Fruit fly (Drosophila melanogaster) whole organism, adult: Measurements from ENCODE around the gene Tsp66A.

Experiments used
- CG11617 ChIP-seq: fragments of 200-800 bp; sonication (Bioruptor generic); optimal IDR thresholded peaks from 2 replicates; lab custom pipeline; 2017; ENCODE audit warnings: mild to moderate bottlenecking, missing biosample characterization, missing genetic modification reagents, missing genetic modification characterization
- CG12768 ChIP-seq: fragments of 200-800 bp; sonication (Bioruptor generic); optimal IDR thresholded peaks from 2 replicates; lab custom pipeline; 2017; ENCODE audit warnings: missing biosample characterization, missing genetic modification characterization, mild to moderate bottlenecking, moderate library complexity, missing genetic modification reagents
- CG14711 ChIP-seq: fragments of 200-800 bp; sonication (Bioruptor generic); optimal IDR thresholded peaks from 2 replicates; lab custom pipeline; 2018; ENCODE audit warnings: missing biosample characterization, mild to moderate bottlenecking, missing genetic modification characterization, moderate library complexity
- CG1620 ChIP-seq: fragments of 200-800 bp; sonication (Bioruptor generic); optimal IDR thresholded peaks from 2 replicates; lab custom pipeline; 2016; ENCODE audit warnings: missing biosample characterization, missing genetic modification characterization
- CG33017 ChIP-seq: fragments of 200-800 bp; sonication (Bioruptor generic); optimal IDR thresholded peaks from 2 replicates; lab custom pipeline; 2018; ENCODE audit warnings: missing biosample characterization, mild to moderate bottlenecking, missing genetic modification characterization, moderate library complexity
- CG5204 ChIP-seq: fragments of 200-800 bp; sonication (Bioruptor generic); optimal IDR thresholded peaks from 2 replicates; lab custom pipeline; 2016; ENCODE audit warnings: missing biosample characterization, missing genetic modification characterization
- CG7045 ChIP-seq: fragments of 200-800 bp; sonication (Bioruptor generic); optimal IDR thresholded peaks from 2 replicates; lab custom pipeline; 2017; ENCODE audit warnings: missing biosample characterization, mild to moderate bottlenecking, missing genetic modification characterization
- CG7101 ChIP-seq: fragments of 200-800 bp; sonication (Bioruptor generic); optimal IDR thresholded peaks from 2 replicates; lab custom pipeline; 2018; ENCODE audit warnings: missing biosample characterization, mild to moderate bottlenecking, missing genetic modification characterization, moderate library complexity
- Clk ChIP-seq: fragments of 200-800 bp; sonication (Bioruptor generic); optimal IDR thresholded peaks from 2 replicates; lab custom pipeline; 2017; ENCODE audit warnings: missing biosample characterization, missing genetic modification characterization
- Crg-1 ChIP-seq: fragments of 200-800 bp; sonication (Bioruptor generic); optimal IDR thresholded peaks from 2 replicates; lab custom pipeline; 2016; ENCODE audit warnings: missing biosample characterization, missing genetic modification characterization
- Hr96 ChIP-seq: fragments of 200-800 bp; sonication (Bioruptor generic); optimal IDR thresholded peaks from 2 replicates; lab custom pipeline; 2016; ENCODE audit warnings: missing biosample characterization, missing genetic modification characterization
- Mnt ChIP-seq: fragments of 200-800 bp; sonication (Bioruptor generic); optimal IDR thresholded peaks from 2 replicates; lab custom pipeline; 2016; ENCODE audit warnings: missing biosample characterization, mild to moderate bottlenecking, missing genetic modification characterization
- bab1 ChIP-seq: fragments of 200-800 bp; sonication (Bioruptor generic); optimal IDR thresholded peaks from 3 replicates; lab custom pipeline; 2019; ENCODE audit warnings: missing biosample characterization, mild to moderate bottlenecking, missing genetic modification characterization, moderate library complexity
- cic ChIP-seq: fragments of 200-800 bp; sonication (Bioruptor generic); optimal IDR thresholded peaks from 2 replicates; lab custom pipeline; 2017; ENCODE audit warnings: missing biosample characterization, mild to moderate bottlenecking, missing genetic modification characterization, moderate library complexity
- cnc ChIP-seq, 2 experiments: fragments of >200 bp; optimal IDR thresholded peaks; 2 replicates each; lab custom pipeline; 2017
- kay ChIP-seq: fragments of 200-800 bp; sonication (Bioruptor generic); peaks from one replicate; lab custom pipeline; 2016; ENCODE audit warnings: missing biosample characterization, missing genetic modification characterization, borderline replicate concordance
- ovo ChIP-seq: fragments of 200-800 bp; sonication (Bioruptor generic); optimal IDR thresholded peaks from 2 replicates; lab custom pipeline; 2016; ENCODE audit warnings: missing biosample characterization, missing genetic modification characterization
- pad ChIP-seq: fragments of 200-800 bp; sonication (Bioruptor generic); optimal IDR thresholded peaks from 3 replicates; lab custom pipeline; 2017; ENCODE audit warnings: missing biosample characterization, missing genetic modification characterization, mild to moderate bottlenecking, moderate library complexity, missing genetic modification reagents
- tj ChIP-seq: fragments of 200-800 bp; sonication (Bioruptor generic); optimal IDR thresholded peaks from 3 replicates; lab custom pipeline; 2017; ENCODE audit warnings: missing biosample characterization, mild to moderate bottlenecking, missing genetic modification characterization, moderate library complexity
- toe ChIP-seq: fragments of 200-800 bp; sonication (Bioruptor generic); optimal IDR thresholded peaks from 2 replicates; lab custom pipeline; 2016; ENCODE audit warnings: missing biosample characterization, missing genetic modification characterization

Tsp66A gene

dm6 chr3L:7506117-7506516 is 40.8 kb downstream of the Tsp66A start, which contains the start of gene CG7548:
TSS of gene CG7548 (minus strand) at chr3L:7506217.
- TF ChIP-seq CG5204 (GFP tag; lab: Kevin White, UChicago) (no peak), Crg-1 (no peak), CG1620 (no peak), CG7101 (no peak), cic (GFP tag; lab: Kevin White, UChicago) (no peak), cnc (optimal IDR thresholded peaks at IDR 0.05; lab: Kevin White, UChicago) (no peak), toe (no peak), CG11617 (GFP tag; lab: Kevin White, UChicago) (no peak)

DNA sequence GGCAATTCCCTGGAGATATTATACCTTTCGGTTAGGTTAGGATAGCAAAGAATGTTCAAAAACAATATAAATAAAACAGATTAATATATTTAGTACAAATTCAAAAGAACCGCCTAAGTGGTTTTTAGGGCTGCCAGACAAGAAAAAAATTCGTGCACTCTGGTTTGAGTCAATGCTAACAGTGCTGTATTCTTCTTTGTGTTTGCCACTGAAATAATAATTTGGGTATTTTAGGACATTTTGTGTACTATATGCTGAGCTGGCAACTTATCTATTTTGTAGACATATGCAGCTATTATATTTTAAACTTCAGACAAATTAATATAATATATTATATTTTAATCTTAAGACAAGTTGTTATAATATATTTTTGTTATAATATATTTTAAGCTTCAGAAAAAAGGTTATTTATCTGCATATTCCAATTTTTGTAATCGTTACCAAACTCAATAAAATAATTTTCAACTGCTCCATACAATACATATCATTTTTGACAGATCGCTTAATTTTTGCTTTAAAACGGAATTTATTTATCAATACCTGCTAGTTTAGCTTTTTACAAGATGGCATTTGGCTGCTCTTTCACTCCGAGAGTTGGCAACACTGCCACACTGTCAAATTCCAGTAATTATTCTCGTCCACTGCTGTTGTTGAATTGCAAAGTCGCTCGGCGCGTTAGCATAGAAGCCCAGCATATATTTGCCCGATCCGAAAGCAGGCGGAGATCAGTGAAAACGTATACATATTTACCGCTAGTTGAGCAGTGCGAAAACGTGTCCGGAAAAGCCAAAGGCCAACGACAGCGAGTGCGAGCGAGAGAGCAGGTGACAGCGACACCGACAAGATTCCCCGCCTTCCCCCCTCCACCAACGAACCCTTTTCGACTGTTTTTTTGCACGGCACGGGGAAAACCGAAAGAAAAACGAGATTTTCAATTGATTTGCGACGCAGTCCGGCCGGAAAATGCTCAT is 45.4 kb downstream of the Tsp66A start, which contains the start of gene CG7546:
Gene CG7546 (plus strand): TSS at position 573 of the 971 bp plus-strand sequence.
- TF ChIP-seq Clk (GFP tag; lab: Kevin White, UChicago), result no peak
- peak; percentile 43 for TF ChIP-seq pad
- TF ChIP-seq CG11617 (GFP tag; lab: Kevin White, UChicago), result no peak
- TF ChIP-seq tj (GFP tag; lab: Kevin White, UChicago), result peak; percentile 82
- TF ChIP-seq CG5204 (GFP tag; lab: Kevin White, UChicago), result peak; percentile 50
- TF ChIP-seq Hr96, result peak; percentile 23
- TF ChIP-seq Mnt, result peak; percentile 68
- TF ChIP-seq ovo (GFP tag; lab: Kevin White, UChicago), result peak; percentile 45
- peak; percentile 64 for TF ChIP-seq CG14711 (tag; lab: Kevin White, UChicago)
- no peak for TF ChIP-seq CG7045 (GFP tag; lab: Kevin White, UChicago)
- TF ChIP-seq CG12768 (GFP tag; lab: Kevin White, UChicago), result no peak
- no peak for TF ChIP-seq cnc (optimal IDR thresholded peaks at IDR 0.05; lab: Kevin White, UChicago)
- peak; percentile 12 for TF ChIP-seq cic (GFP tag; lab: Kevin White, UChicago)
- no peak for TF ChIP-seq toe
- TF ChIP-seq CG7101, result no peak
- TF ChIP-seq bab1 (GFP tag; lab: Kevin White, UChicago), result peak; percentile 25
- no peak for TF ChIP-seq CG1620
- TF ChIP-seq Crg-1, result no peak
- TF ChIP-seq CG33017 (tag; lab: Kevin White, UChicago), result peak; percentile 13
- no peak for TF ChIP-seq kay (GFP tag; lab: Kevin White, UChicago)
